Worm (Caenorhabditis elegans): ENCODE data around the gene cest-5.1.
"Not testable (repeated sequence)": the region's sequence is repeated elsewhere in the genome, so short reads cannot be mapped to it uniquely, and the experiment has no call there.

The cest-5.1 gene

DNA sequence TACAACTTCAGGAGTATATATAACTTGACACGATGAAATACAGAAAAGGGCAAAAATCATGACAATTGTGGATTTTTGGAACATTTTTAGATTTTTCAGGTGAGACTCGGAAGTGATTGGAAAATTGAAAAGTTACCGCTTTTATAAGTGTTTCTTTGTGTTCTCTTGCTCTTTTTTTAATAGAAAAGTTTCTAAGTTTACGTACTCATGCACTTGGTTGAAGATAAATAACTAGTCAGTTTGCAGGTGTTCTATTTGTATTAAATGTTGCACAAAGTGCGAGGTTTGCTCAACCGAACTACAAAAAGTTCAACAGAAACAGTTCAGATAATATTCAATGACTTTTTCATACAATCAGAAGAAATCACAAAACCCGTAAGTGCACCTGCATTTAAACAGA is 36.7 kb downstream of the cest-5.1 start, which contains the start of gene nspb-3:
Gene nspb-3 (minus strand): TSS at position 101 of the 400 bp plus-strand sequence.
- TF ChIP-seq mdl-1 (tag; optimal IDR thresholded peaks at IDR 0.05); lin-13 (GFP tag; optimal IDR thresholded peaks at IDR 0.05); zag-1 (tag; optimal IDR thresholded peaks at IDR 0.05): not testable (repeated sequence)

DNA sequence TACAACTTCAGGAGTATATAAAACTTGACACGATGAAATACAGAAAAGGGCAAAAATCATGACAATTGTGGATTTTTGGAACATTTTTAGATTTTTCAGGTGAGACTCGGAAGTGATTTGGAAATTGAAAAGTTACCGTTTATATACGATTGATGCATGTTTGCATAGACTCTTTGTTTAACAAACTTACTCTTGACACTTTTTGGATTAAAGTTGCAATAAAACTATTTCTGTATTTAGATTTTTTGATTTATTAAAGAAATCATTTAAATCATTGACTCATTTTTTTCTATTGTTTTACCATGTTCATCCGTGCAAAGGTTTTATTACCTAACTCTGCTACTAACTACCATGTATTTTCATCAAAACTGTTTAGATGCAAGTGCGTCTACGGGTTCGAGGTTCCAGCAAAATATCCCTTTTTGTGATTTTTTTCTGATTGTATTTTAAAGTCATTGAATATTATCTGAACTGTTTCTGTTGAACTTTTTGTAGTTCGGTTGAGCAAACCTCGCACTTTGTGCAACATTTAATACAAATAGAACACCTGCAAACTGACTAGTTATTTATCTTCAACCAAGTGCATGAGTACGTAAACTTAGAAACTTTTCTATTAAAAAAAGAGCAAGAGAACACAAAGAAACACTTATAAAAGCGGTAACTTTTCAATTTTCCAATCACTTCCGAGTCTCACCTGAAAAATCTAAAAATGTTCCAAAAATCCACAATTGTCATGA is 40.4 kb downstream of the cest-5.1 start, which contains the start of the genes nspb-1 and nspb-2:
Gene nspb-1 (minus strand): TSS at position 101 of the 737 bp plus-strand sequence.
Gene nspb-2 (plus strand): TSS at position 687 of the 737 bp plus-strand sequence.
- not testable (repeated sequence) for TF ChIP-seq sma-9 (GFP tag; optimal IDR thresholded peaks at IDR 0.05); sma-9 (tag; optimal IDR thresholded peaks at IDR 0.05); mbf-1 (tag; optimal IDR thresholded peaks at IDR 0.05); snpc-4 (tag; optimal IDR thresholded peaks at IDR 0.05)

ce11 chrIV:6590029-6590428 is 41.5 kb downstream of the cest-5.1 start, which contains the start of the genes lec-11 and irld-7:
TSS of gene lec-11 (minus strand) at chrIV:6590154.
TSS of gene irld-7 (plus strand) at chrIV:6590360.
- TF ChIP-seq elt-3 (tag; optimal IDR thresholded peaks at IDR 0.05) (no peak), sem-4 (tag; optimal IDR thresholded peaks at IDR 0.05) (no peak), sma-9 (GFP tag; optimal IDR thresholded peaks at IDR 0.05) (peak; percentile 25), sma-9 (tag; optimal IDR thresholded peaks at IDR 0.05) (no peak), fos-1 (tag; optimal IDR thresholded peaks at IDR 0.05) (peak; percentile 93), ztf-4 (tag; optimal IDR thresholded peaks at IDR 0.05) (no peak), lsy-2 (tag; optimal IDR thresholded peaks at IDR 0.05) (no peak), ceh-82 (tag; optimal IDR thresholded peaks at IDR 0.05) (no peak), egl-27 (tag; optimal IDR thresholded peaks at IDR 0.05) (no peak)

DNA sequence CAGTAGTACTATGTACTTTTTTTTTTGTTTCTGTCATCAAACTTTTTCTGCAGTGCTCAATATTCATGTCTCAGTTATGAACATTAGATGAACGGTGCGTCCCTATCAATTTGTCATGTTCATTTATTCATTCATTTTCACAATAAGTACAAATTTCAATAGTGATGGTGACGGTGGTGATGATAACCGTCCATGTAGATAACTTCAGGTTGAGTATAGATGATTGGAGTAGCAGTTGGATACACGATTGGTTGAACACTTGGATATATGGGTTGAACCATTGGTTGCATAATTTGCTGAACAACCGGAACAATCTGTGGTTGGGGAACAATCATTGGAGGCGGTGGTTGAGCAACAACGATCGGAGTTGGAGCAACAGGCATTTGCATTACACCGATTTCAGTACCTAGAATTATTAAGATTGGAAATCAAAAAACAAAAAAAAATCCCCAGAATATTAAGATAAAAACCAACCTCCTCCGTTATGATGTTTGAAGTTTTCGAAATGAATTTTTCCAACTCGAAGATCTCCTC is 43.4 kb downstream of the cest-5.1 start:
- TF ChIP-seq unc-55 (GFP tag; optimal IDR thresholded peaks at IDR 0.05) = no peak
- no peak for TF ChIP-seq lin-11 (tag; optimal IDR thresholded peaks at IDR 0.05)
- TF ChIP-seq mab-5 (tag; optimal IDR thresholded peaks at IDR 0.05) = no peak
- no peak for TF ChIP-seq fos-1 (tag; optimal IDR thresholded peaks at IDR 0.05)
- TF ChIP-seq F13H6.1 (tag; optimal IDR thresholded peaks at IDR 0.05) = no peak
- TF ChIP-seq ceh-16 (tag; optimal IDR thresholded peaks at IDR 0.05) = no peak
- TF ChIP-seq sma-9 (GFP tag; optimal IDR thresholded peaks at IDR 0.05) = no peak
- TF ChIP-seq sma-9 (tag; optimal IDR thresholded peaks at IDR 0.05) = no peak
- TF ChIP-seq aly-2 (tag; optimal IDR thresholded peaks at IDR 0.05) = no peak
- no peak for TF ChIP-seq nhr-21 (tag; optimal IDR thresholded peaks at IDR 0.05)
- no peak for TF ChIP-seq crh-2 (tag; optimal IDR thresholded peaks at IDR 0.05)
- no peak for TF ChIP-seq nhr-11 (tag; optimal IDR thresholded peaks at IDR 0.05)
- no peak for TF ChIP-seq lin-13 (GFP tag; optimal IDR thresholded peaks at IDR 0.05)
- TF ChIP-seq elt-1 (tag; optimal IDR thresholded peaks at IDR 0.05) = no peak
- no peak for TF ChIP-seq ceh-82 (tag; optimal IDR thresholded peaks at IDR 0.05)
- no peak for TF ChIP-seq nhr-77 (tag; optimal IDR thresholded peaks at IDR 0.05)
- TF ChIP-seq gmeb-1 (tag; optimal IDR thresholded peaks at IDR 0.05) = no peak
- TF ChIP-seq C34F6.9 (tag; optimal IDR thresholded peaks at IDR 0.05) = no peak
- no peak for TF ChIP-seq unc-39 (tag; optimal IDR thresholded peaks at IDR 0.05)
- no peak for TF ChIP-seq snpc-4 (tag; optimal IDR thresholded peaks at IDR 0.05)
- no peak for TF ChIP-seq ama-1 (optimal IDR thresholded peaks at IDR 0.05)

- TF ChIP-seq ama-1 (optimal IDR thresholded peaks at IDR 0.05) (peak; percentile 42), alr-1 (tag; optimal IDR thresholded peaks at IDR 0.05) (no peak), blmp-1 (tag; optimal IDR thresholded peaks at IDR 0.05; ENCODE audit: insufficient read depth) (peak; percentile 16), dmd-4 (tag; optimal IDR thresholded peaks at IDR 0.05) (no peak), nhr-23 (tag; optimal IDR thresholded peaks at IDR 0.05) (no peak), peb-1 (tag; optimal IDR thresholded peaks at IDR 0.05) (no peak), nhr-129 (tag; optimal IDR thresholded peaks at IDR 0.05) (peak; percentile 87), ztf-1 (GFP tag; conservative IDR thresholded peaks at IDR 0.05) (no peak), sma-3 (GFP tag; optimal IDR thresholded peaks at IDR 0.05) (peak; percentile 81), ztf-4 (tag; optimal IDR thresholded peaks at IDR 0.05) (peak; percentile 47), mab-5 (tag; optimal IDR thresholded peaks at IDR 0.05) (peak; percentile 38), ztf-11 (tag; optimal IDR thresholded peaks at IDR 0.05) (no peak), unc-62 (GFP tag; optimal IDR thresholded peaks at IDR 0.05) (no peak), R02D3.7 (tag; optimal IDR thresholded peaks at IDR 0.05) (peak; percentile 7), ceh-16 (tag; optimal IDR thresholded peaks at IDR 0.05) (peak; percentile 66), lin-39 (tag; optimal IDR thresholded peaks at IDR 0.05) (no peak), nhr-10 (tag; optimal IDR thresholded peaks at IDR 0.05) (no peak), nhr-6 (tag; optimal IDR thresholded peaks at IDR 0.05) (no peak), lin-11 (tag; optimal IDR thresholded peaks at IDR 0.05) (peak; percentile 83), zag-1 (tag; optimal IDR thresholded peaks at IDR 0.05) (peak; percentile 37), ZK546.5 (tag; optimal IDR thresholded peaks at IDR 0.05) (no peak), snpc-4 (tag; optimal IDR thresholded peaks at IDR 0.05) (peak; percentile 50), mdl-1 (tag; optimal IDR thresholded peaks at IDR 0.05) (no peak)
Measured at ce11 chrIV:6585397-6585921, 46.1 kb downstream of the cest-5.1 start, which contains the start of the genes F38A5.2 and dnj-11. TSS of gene F38A5.2 (minus strand) at chrIV:6585400. TSS of gene dnj-11 (plus strand) at chrIV:6585871.
